Fruit fly (Drosophila melanogaster): Measurements from ENCODE around the gene CG42481.

The CG42481 gene

DNA sequence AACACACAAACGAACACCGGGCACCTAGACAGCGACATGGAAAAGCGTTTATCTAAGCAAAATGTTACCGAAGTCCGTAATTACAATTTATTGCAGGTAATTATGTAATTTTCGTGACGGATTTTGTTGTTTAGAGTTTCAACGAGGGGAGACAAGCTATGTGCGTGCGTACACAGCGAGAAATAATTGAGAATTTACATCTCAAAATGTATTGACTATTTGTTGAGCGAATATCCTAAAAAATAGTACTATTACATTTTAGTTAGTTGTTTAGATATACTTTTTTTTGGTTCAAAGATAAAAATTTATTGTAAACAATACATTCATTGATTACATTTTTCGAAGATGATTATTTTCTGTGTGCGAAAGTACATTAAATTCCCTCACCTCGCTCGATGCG is 36.6 kb downstream of the CG42481 start:
- TF ChIP-seq CTCF (optimal IDR thresholded peaks at IDR 0.05) (no peak), CG8478 (optimal IDR thresholded peaks at IDR 0.05) (no peak)

DNA sequence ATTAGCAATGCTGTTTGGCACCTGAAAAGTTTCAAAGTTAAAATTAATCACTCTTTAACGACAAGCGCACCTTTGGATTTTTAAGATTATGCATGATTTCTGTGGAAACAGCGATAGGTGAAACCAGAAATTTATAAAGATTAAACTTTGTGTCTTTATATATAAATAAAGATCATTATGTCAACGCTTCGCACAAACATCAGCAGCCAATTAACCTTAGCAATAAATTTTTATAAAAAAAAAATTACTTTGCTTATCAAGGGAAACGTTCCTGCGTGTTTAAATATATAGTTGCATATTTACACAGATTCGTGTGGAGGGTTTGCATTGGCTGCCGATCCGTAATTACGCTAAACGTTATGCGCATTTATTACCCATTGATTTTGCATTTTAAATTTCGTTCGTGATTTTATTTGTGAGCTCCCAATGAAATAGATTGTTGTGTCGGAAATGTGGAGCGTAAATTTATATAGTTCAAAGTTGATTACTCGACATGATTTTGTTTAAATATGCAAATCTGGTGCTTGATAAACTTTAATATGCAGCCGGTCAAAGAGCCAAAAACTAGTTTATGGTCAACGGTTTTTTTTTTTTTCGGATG is 38.0 kb downstream of the CG42481 start:
- TF ChIP-seq CG8478 (optimal IDR thresholded peaks at IDR 0.05) (no peak), CTCF (optimal IDR thresholded peaks at IDR 0.05) (no peak)

DNA sequence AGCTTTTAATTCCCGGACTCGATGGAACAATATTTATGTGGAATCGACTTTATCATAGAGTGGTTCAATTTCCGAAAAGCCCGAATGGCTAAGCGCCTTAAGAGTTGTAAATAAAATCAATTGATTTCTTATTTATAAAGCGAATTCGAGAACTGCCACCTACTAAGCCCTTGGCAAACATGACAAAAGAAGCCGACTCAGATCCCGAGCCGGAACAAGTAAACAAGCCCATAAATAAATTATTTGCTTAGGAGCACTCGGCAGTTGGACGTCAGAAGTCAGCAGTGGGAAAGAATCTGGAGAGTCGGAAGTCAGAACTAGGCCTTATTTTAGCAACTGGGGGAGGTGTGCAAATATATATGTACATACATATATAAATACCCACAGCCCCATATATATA is 39.2 kb downstream of the CG42481 start:
- TF ChIP-seq CG8478 (optimal IDR thresholded peaks at IDR 0.05) (no peak), CTCF (optimal IDR thresholded peaks at IDR 0.05) (no peak)

DNA sequence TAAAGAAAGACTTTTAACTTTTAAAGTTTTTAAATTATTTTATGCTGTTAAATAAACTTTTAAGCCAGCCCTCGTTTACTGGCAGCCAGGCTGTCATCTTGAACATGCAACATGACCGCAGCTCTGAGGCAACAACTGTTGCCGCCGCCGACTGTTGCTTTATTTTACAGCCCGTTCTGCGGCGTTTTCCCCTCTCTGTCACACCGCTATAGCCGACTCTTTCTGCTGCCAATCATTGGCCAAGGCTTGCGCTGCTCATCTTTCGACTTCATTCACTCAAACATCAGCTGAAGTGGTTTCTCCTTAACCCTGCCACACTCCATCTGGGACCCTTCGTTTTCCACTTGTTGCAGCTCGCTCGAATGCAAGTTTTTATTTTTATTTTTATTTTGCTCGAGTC is 42.7 kb downstream of the CG42481 start:
- no peak for TF ChIP-seq CTCF (optimal IDR thresholded peaks at IDR 0.05)
- no peak for TF ChIP-seq CG8478 (optimal IDR thresholded peaks at IDR 0.05)

DNA sequence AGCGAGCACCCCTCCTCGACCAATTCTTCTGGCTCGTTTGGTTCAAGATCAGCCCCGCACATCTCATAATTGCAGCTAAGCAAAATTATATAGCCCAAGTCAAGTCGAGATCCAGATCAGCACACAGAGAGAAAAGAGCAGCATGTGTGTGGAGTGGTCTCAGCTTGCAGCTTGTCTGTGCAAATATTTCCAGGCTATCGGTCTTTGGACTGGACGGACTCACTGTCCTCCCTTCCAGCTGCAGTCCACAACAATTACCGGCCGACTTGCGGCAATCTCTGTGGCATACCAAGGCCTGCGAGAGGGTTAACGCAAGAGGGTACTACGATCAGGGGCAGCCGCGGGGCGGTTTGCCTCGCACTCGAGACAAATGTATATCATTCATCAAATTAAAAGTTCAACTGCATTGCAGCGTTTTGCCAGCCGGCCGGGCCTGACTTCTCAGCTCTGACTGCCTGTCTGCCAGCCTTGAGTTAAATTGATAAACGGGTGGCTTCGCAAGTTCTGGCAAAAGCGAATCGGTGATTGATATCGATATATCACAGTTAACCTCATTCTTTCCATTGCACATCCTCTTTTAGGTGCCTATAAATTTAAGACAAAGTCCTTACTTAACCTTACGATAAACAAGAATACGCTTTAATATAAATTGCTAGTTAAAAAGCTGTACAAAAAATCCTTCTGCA is 43.3 kb downstream of the CG42481 start:
- TF ChIP-seq CG8478 (optimal IDR thresholded peaks at IDR 0.05) (no peak), CTCF (optimal IDR thresholded peaks at IDR 0.05) (no peak)

DNA sequence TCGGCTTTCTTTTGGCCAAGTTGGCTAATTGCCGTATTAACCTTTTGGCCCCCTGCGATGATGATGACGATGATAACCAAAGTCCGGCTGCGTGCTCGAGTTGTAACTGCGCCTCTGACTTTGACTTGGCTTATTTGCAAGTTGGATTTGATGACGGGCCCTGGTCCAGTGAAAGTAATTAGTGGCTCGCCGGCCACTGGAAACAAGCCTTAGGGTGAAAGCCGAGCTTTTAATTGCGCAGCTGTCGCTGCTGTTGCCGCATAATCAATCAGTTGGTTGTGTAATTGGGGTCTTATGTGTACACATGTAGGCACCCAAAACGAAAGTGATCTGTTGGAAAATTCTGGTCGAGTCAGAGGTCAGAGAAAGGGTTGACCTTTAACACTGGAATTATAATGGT is 44.5 kb downstream of the CG42481 start:
- TF ChIP-seq CG8478 (optimal IDR thresholded peaks at IDR 0.05), result no peak
- no peak for TF ChIP-seq CTCF (optimal IDR thresholded peaks at IDR 0.05)

DNA sequence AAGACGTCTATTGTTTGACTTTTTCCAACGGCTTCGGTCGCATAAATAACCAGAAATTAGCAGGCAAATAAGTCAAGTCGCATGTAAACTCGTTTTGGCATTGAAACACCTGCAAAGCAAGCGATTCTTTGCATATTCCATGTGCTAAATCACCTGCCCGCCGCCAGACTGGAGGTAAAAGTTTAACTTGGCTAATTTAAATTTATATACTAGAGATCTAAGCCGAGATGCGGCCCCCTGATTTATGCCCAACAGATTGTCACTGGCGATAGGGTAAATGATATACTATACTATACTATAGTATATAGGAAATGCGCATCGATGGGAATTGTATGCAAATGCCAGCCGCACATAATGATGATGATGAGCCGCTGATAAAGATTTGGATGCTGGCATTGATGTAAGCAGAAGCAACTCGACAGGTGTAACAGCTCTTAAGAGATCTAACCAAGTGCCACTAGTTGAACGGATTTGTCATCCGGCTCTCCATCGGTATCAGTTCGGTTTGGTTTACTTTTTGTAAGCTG is 45.8 kb downstream of the CG42481 start:
- TF ChIP-seq CG8478 (optimal IDR thresholded peaks at IDR 0.05), result no peak
- no peak for TF ChIP-seq CTCF (optimal IDR thresholded peaks at IDR 0.05)

DNA sequence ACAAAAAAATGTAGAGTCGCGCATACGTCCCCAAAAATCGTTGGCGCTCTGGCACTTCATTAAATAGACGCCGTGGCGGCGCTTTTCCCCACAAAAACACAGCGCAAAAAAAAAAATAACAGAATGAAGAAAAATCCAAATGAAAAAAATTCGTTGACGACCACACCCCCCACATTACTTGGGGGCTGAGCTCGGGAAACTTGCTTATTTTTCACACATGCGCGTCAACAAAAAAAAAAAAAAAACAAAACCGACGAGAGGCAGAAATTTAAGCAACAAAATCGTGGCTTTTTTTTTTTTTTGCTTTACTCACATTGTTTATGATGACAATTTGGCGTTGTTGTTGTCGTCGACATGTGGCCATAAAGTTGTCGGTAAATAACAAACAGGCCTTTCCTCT is 47.0 kb downstream of the CG42481 start:
- TF ChIP-seq CG8478 (optimal IDR thresholded peaks at IDR 0.05), result no peak
- no peak for TF ChIP-seq CTCF (optimal IDR thresholded peaks at IDR 0.05)

DNA sequence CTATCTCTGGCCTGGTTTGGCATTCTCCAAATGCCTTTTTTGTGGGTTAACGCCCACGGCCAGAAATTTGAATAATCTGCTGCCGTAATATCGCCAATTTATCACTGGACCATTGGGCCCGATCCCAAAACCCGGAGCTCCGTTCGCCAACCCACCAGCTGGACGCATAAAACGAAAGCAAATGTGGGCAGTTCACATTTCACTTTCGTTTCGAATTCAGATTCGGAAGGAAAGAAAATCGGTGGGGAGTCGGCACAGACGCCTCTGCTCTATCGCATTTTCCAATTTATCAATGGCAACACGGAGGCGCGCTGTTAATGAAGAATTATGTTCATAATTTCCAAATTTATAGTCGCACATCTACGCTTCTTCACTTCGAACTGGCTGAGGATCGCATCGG is 48.8 kb downstream of the CG42481 start:
- TF ChIP-seq CG8478 (optimal IDR thresholded peaks at IDR 0.05), result no peak
- no peak for TF ChIP-seq CTCF (optimal IDR thresholded peaks at IDR 0.05)

DNA sequence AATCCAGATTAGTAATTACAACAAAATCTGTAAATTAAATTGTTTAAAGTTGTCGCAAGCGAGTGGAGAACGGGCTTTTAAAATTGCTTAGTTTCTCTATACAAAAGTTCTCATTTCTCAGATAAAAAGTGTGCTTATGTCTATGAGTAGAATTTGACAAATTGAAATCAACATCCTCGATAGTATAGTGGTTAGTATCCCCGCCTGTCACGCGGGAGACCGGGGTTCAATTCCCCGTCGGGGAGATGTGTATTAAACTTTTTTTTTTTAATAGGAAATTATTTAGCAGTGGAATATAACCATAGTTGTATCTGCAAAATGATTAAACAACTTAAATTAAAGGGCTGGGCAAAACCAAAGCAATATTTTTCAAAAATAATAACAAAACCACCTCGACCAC is 49.4 kb downstream of the CG42481 start:
- no peak for TF ChIP-seq CTCF (optimal IDR thresholded peaks at IDR 0.05)

Data from S2 (cell line).